Fruit fly (Drosophila melanogaster): ENCODE results near the gene mub.

Gene mub

dm6 chr3L:21832203-21833160, 12.1 kb upstream of the mub start, which contains the start of the genes CG7148 and Nopp140 (continued):
- TF ChIP-seq CrebB (tag; optimal IDR thresholded peaks at IDR 0.05) (peak; percentile 47), CG6175 (GFP tag; IDR thresholded peaks at IDR 0.05) (no peak), ttk (GFP tag; IDR thresholded peaks at IDR 0.05) (peak; percentile 51; the same call in 1 of the 2 replicates), CG14014 (GFP tag; IDR thresholded peaks at IDR 0.05) (0 out of 2 replicates have a peak, but pooled peaks have one; percentile 37), CG3995 (GFP tag; optimal IDR thresholded peaks at IDR 0.05) (peak; percentile 13), exex (tag; optimal IDR thresholded peaks at IDR 0.05) (no peak), tgo (GFP tag; IDR thresholded peaks at IDR 0.05) (peak; percentile 59), Asciz (GFP tag; optimal IDR thresholded peaks at IDR 0.05) (no peak), CG11695 (GFP tag; IDR thresholded peaks at IDR 0.05) (0 out of 3 replicates have a peak, but pooled peaks have one; percentile 24), aop (GFP tag; IDR thresholded peaks at IDR 0.05) (no peak), ranshi (GFP tag; IDR thresholded peaks at IDR 0.05) (peak; percentile 60), CG6765 (GFP tag; optimal IDR thresholded peaks at IDR 0.05) (peak; percentile 40), CG10274 (GFP tag; optimal IDR thresholded peaks at IDR 0.05) (no peak), Opbp (GFP tag; IDR thresholded peaks at IDR 0.05; ENCODE audit: partially characterized antibody) (0 out of 3 replicates have a peak, but pooled peaks have one; percentile 5), CG1024 (GFP tag; IDR thresholded peaks at IDR 0.05) (peak; percentile 64; the same call in 1 of the 2 replicates), NfI (GFP tag; optimal IDR thresholded peaks at IDR 0.05) (peak; percentile 81), Hmx (GFP tag; optimal IDR thresholded peaks at IDR 0.05) (no peak), CG8388 (GFP tag; optimal IDR thresholded peaks at IDR 0.05) (peak; percentile 49), CkIIα-i1 (GFP tag; IDR thresholded peaks at IDR 0.05) (no peak), CG18764 (GFP tag; optimal IDR thresholded peaks at IDR 0.05) (peak; percentile 49), Bteb2 (GFP tag; optimal IDR thresholded peaks at IDR 0.05) (peak; percentile 51), ERR (GFP tag; optimal IDR thresholded peaks at IDR 0.05) (peak; percentile 34), CG4360 (GFP tag; IDR thresholded peaks at IDR 0.05) (peak; percentile 7; the same call in 1 of the 2 replicates), CG10209 (GFP tag; optimal IDR thresholded peaks at IDR 0.05) (peak; percentile 63), caup (GFP tag; optimal IDR thresholded peaks at IDR 0.05; ENCODE audit: severe bottlenecking) (peak; percentile 71), crp (GFP tag; optimal IDR thresholded peaks at IDR 0.05) (peak in 1 of 2 experiments; percentile 62), CG7745 (tag; optimal IDR thresholded peaks at IDR 0.05) (no peak), crc (GFP tag; optimal IDR thresholded peaks at IDR 0.05) (peak; percentile 12), Neu2 (GFP tag; optimal IDR thresholded peaks at IDR 0.05; ENCODE audit: borderline replicate concordance) (no peak), Rx (GFP tag; IDR thresholded peaks at IDR 0.05) (peak; percentile 42; the same call in 1 of the 2 replicates), trem (tag; optimal IDR thresholded peaks at IDR 0.05) (peak; percentile 81), chm (GFP tag; IDR thresholded peaks at IDR 0.05) (peak; percentile 76), ems (GFP tag; optimal IDR thresholded peaks at IDR 0.05) (peak; percentile 60), CG15696 (tag; optimal IDR thresholded peaks at IDR 0.05) (peak; percentile 36), tio (GFP tag; optimal IDR thresholded peaks at IDR 0.05) (no peak), CG10979 (tag; optimal IDR thresholded peaks at IDR 0.05) (peak; percentile 20), pho (GFP tag; optimal IDR thresholded peaks at IDR 0.05) (peak; percentile 71), usp (GFP tag; optimal IDR thresholded peaks at IDR 0.05) (no peak), MESR4 (GFP tag; optimal IDR thresholded peaks at IDR 0.05) (peak; percentile 91), CG2712 (tag; optimal IDR thresholded peaks at IDR 0.05) (peak; percentile 68), slp2 (GFP tag; optimal IDR thresholded peaks at IDR 0.05) (peak; percentile 10), CG3407 (GFP tag; optimal IDR thresholded peaks at IDR 0.05) (peak; percentile 2), mam (GFP tag; optimal IDR thresholded peaks at IDR 0.05) (peak; percentile 80), lbe (GFP tag; optimal IDR thresholded peaks at IDR 0.05) (peak; percentile 18), bab2 (GFP tag; optimal IDR thresholded peaks at IDR 0.05) (peak; percentile 45), CG18262 (tag; optimal IDR thresholded peaks at IDR 0.05) (peak; percentile 60), CG6254 (GFP tag; optimal IDR thresholded peaks at IDR 0.05) (peak; percentile 35), repo (GFP tag; optimal IDR thresholded peaks at IDR 0.05) (peak; percentile 59)

All from whole organism, embryonic.